Fruit fly (Drosophila melanogaster) whole organism, prepupa: ENCODE data around the gene sds22.
A peak's percentile ranks its signal among the peaks of the same experiment; 100 is the strongest.

ENCODE experiments used
- Blimp-1 ChIP-seq: fragments of 200-800 bp; sonication (Bioruptor generic); optimal IDR thresholded peaks from 3 replicates; lab custom pipeline; 2017; ENCODE audit warnings: missing biosample characterization, missing genetic modification characterization, mild to moderate bottlenecking, moderate library complexity, missing genetic modification reagents
- CG10631 ChIP-seq: fragments of 200-800 bp; sonication (Bioruptor generic); optimal IDR thresholded peaks from 2 replicates; lab custom pipeline; 2016; ENCODE audit warnings: missing biosample characterization, missing genetic modification characterization
- CG10669 ChIP-seq: fragments of 200-800 bp; sonication (Bioruptor generic); optimal IDR thresholded peaks from 3 replicates; lab custom pipeline; 2018; ENCODE audit warnings: missing biosample characterization, mild to moderate bottlenecking, missing genetic modification characterization, moderate library complexity
- CG11294 ChIP-seq: fragments of 200-800 bp; sonication (Bioruptor generic); IDR thresholded peaks from 2 replicates; pipeline ENCODE4 v1.3.6; 2022; ENCODE audit warnings: missing biosample characterization, missing genetic modification characterization
- CG11762 ChIP-seq: fragments of 200-800 bp; sonication (Bioruptor generic); optimal IDR thresholded peaks from 3 replicates; lab custom pipeline; 2016; ENCODE audit warnings: missing biosample characterization, missing genetic modification characterization; ENCODE audit not compliant: insufficient read depth
- CG3032 ChIP-seq: fragments of 200-800 bp; optimal IDR thresholded peaks from 2 replicates; lab custom pipeline; 2019; ENCODE audit warnings: missing biosample characterization, mild to moderate bottlenecking, missing genetic modification characterization, moderate library complexity
- CG32006 ChIP-seq: fragments of 200-800 bp; sonication (Bioruptor generic); optimal IDR thresholded peaks from 3 replicates; lab custom pipeline; 2017; ENCODE audit warnings: missing biosample characterization, mild to moderate bottlenecking, missing genetic modification characterization
- CG3919 ChIP-seq: fragments of 200-800 bp; sonication (Bioruptor generic); optimal IDR thresholded peaks from 3 replicates; lab custom pipeline; 2016; ENCODE audit warnings: missing biosample characterization, missing genetic modification characterization
- CG6163 ChIP-seq: fragments of 200-800 bp; sonication (Bioruptor generic); IDR thresholded peaks from 3 replicates; pipeline ENCODE4 v1.3.6; 2022; ENCODE audit warnings: missing biosample characterization, missing genetic modification characterization
- CG6276 ChIP-seq: fragments of 200-800 bp; sonication (Bioruptor generic); optimal IDR thresholded peaks from 2 replicates; lab custom pipeline; 2017; ENCODE audit warnings: missing biosample characterization, mild to moderate bottlenecking, missing genetic modification characterization
- CG6792 ChIP-seq: fragments of 200-800 bp; sonication (Bioruptor generic); optimal IDR thresholded peaks from 3 replicates; lab custom pipeline; 2016; ENCODE audit warnings: missing biosample characterization, missing genetic modification characterization
- CG6854 ChIP-seq: fragments of 200-800 bp; sonication (Bioruptor generic); optimal IDR thresholded peaks from 2 replicates; lab custom pipeline; 2017; ENCODE audit warnings: missing biosample characterization, mild to moderate bottlenecking, missing genetic modification characterization
- CG7368 ChIP-seq: fragments of 200-800 bp; sonication (Bioruptor generic); optimal IDR thresholded peaks from 3 replicates; lab custom pipeline; 2016; ENCODE audit warnings: missing biosample characterization, missing genetic modification characterization
- CG8119 ChIP-seq: fragments of 200-800 bp; sonication (Bioruptor generic); IDR thresholded peaks from 3 replicates; pipeline ENCODE4 v1.3.6; 2022; ENCODE audit warnings: missing biosample characterization, missing genetic modification characterization
- CG8319 ChIP-seq: fragments of 200-800 bp; sonication (Bioruptor generic); optimal IDR thresholded peaks from 3 replicates; lab custom pipeline; 2016; ENCODE audit warnings: missing biosample characterization, missing genetic modification characterization
- CG8632 ChIP-seq: fragments of 200-800 bp; sonication (Bioruptor generic); optimal IDR thresholded peaks from 3 replicates; lab custom pipeline; 2016; ENCODE audit warnings: missing biosample characterization, missing genetic modification characterization
- CG9139 ChIP-seq: fragments of 200-800 bp; sonication (Bioruptor generic); optimal IDR thresholded peaks from 3 replicates; lab custom pipeline; 2017; ENCODE audit warnings: missing biosample characterization, mild to moderate bottlenecking, missing genetic modification characterization
- Eip78C ChIP-seq: fragments of 200-800 bp; sonication (Bioruptor generic); peaks from one replicate; lab custom pipeline; 2016; ENCODE audit warnings: missing biosample characterization, missing genetic modification characterization
- Eip93F ChIP-seq: fragments of 200-800 bp; sonication (Bioruptor generic); optimal IDR thresholded peaks from 2 replicates; lab custom pipeline; 2016; ENCODE audit warnings: missing biosample characterization, mild to moderate bottlenecking, missing genetic modification characterization
- Ets21C ChIP-seq: fragments of 200-800 bp; sonication (Bioruptor generic); optimal IDR thresholded peaks from 3 replicates; lab custom pipeline; 2016; ENCODE audit warnings: missing biosample characterization, missing genetic modification characterization
- Gug ChIP-seq: fragments of 200-800 bp; sonication (Bioruptor generic); IDR thresholded peaks from 2 replicates; pipeline ENCODE4 v1.3.6; 2022; ENCODE audit warnings: missing biosample characterization, missing genetic modification characterization
- Hr38 ChIP-seq: sonication (Bioruptor generic); optimal IDR thresholded peaks from 2 replicates; lab custom pipeline; 2016; ENCODE audit warnings: missing biosample characterization, missing genetic modification characterization
- Hr39 ChIP-seq: fragments of 200-800 bp; sonication (Bioruptor generic); optimal IDR thresholded peaks from 2 replicates; lab custom pipeline; 2016; ENCODE audit warnings: missing biosample characterization, missing genetic modification characterization
- Lpt ChIP-seq: fragments of 200-800 bp; sonication (Bioruptor generic); optimal IDR thresholded peaks from 3 replicates; lab custom pipeline; 2016; ENCODE audit warnings: missing biosample characterization, missing genetic modification characterization
- OdsH ChIP-seq: fragments of 200-800 bp; sonication (Bioruptor generic); optimal IDR thresholded peaks from 3 replicates; lab custom pipeline; 2016; ENCODE audit warnings: missing biosample characterization, missing genetic modification characterization
- Smox ChIP-seq: fragments of 200-800 bp; sonication (Bioruptor generic); optimal IDR thresholded peaks from 3 replicates; lab custom pipeline; 2016; ENCODE audit warnings: missing biosample characterization, missing genetic modification characterization
- Sox102F ChIP-seq: fragments of 200-800 bp; sonication (Bioruptor generic); optimal IDR thresholded peaks from 2 replicates; lab custom pipeline; 2016; ENCODE audit warnings: missing biosample characterization, mild to moderate bottlenecking, missing genetic modification characterization
- Sox14 ChIP-seq: fragments of 200-800 bp; sonication (Bioruptor generic); optimal IDR thresholded peaks from 3 replicates; lab custom pipeline; 2016; ENCODE audit warnings: missing biosample characterization, missing genetic modification characterization
- Sox15 ChIP-seq: fragments of 200-800 bp; sonication (Bioruptor generic); optimal IDR thresholded peaks from 3 replicates; lab custom pipeline; 2016; ENCODE audit warnings: missing biosample characterization, missing genetic modification characterization
- achi ChIP-seq: fragments of 200-800 bp; sonication (Bioruptor generic); optimal IDR thresholded peaks from 3 replicates; lab custom pipeline; 2016; ENCODE audit warnings: missing biosample characterization, missing genetic modification characterization
- cyc ChIP-seq: fragments of 200-800 bp; sonication (Bioruptor generic); optimal IDR thresholded peaks from 3 replicates; lab custom pipeline; 2016; ENCODE audit warnings: missing biosample characterization, missing genetic modification characterization
- dac ChIP-seq: fragments of 200-800 bp; sonication (Bioruptor generic); optimal IDR thresholded peaks from 2 replicates; lab custom pipeline; 2017; ENCODE audit warnings: missing biosample characterization, mild to moderate bottlenecking, missing genetic modification characterization
- eg ChIP-seq: fragments of 200-800 bp; sonication (Bioruptor generic); IDR thresholded peaks from 3 replicates; pipeline ENCODE4 v1.3.6; 2022; ENCODE audit warnings: missing biosample characterization, missing genetic modification characterization
- esn ChIP-seq: fragments of 200-800 bp; sonication (Bioruptor generic); optimal IDR thresholded peaks from 2 replicates; lab custom pipeline; 2016; ENCODE audit warnings: missing biosample characterization, mild to moderate bottlenecking, missing genetic modification characterization, moderate library complexity
- fkh ChIP-seq: fragments of 200-800 bp; sonication (Bioruptor generic); optimal IDR thresholded peaks from 3 replicates; lab custom pipeline; 2017; ENCODE audit warnings: missing biosample characterization, mild to moderate bottlenecking, missing genetic modification characterization, moderate library complexity
- lz ChIP-seq: fragments of 200-800 bp; sonication (Bioruptor generic); optimal IDR thresholded peaks from 3 replicates; lab custom pipeline; 2016; ENCODE audit warnings: missing biosample characterization, missing genetic modification characterization
- salr ChIP-seq, 2 experiments: fragments of 200-800 bp; sonication (Bioruptor generic); optimal IDR thresholded peaks; 3 replicates each; lab custom pipeline; 2016 to 2018; ENCODE audit warnings: missing biosample characterization in 2 of 2, missing genetic modification characterization in 2 of 2, mild to moderate bottlenecking in 1 of 2
- spab ChIP-seq: fragments of 200-800 bp; sonication (Bioruptor generic); optimal IDR thresholded peaks from 2 replicates; lab custom pipeline; 2017; ENCODE audit warnings: missing biosample characterization, mild to moderate bottlenecking, missing genetic modification characterization, missing genetic modification reagents
- ss ChIP-seq, 2 experiments: fragments of 200-800 bp; sonication (Bioruptor generic); optimal IDR thresholded peaks; 2 replicates in 1 of 2; 3 replicates in 1 of 2; lab custom pipeline; 2017 to 2018; ENCODE audit warnings: mild to moderate bottlenecking in 2 of 2, missing biosample characterization in 2 of 2, missing genetic modification characterization in 2 of 2, moderate library complexity in 1 of 2
- svp ChIP-seq: fragments of 200-800 bp; sonication (Bioruptor generic); peaks from one replicate; lab custom pipeline; 2016; ENCODE audit warnings: missing biosample characterization, missing genetic modification characterization
- vri ChIP-seq: fragments of 200-800 bp; sonication (Bioruptor generic); optimal IDR thresholded peaks from 3 replicates; lab custom pipeline; 2016; ENCODE audit warnings: missing biosample characterization, mild to moderate bottlenecking, missing genetic modification characterization

sds22 gene

DNA sequence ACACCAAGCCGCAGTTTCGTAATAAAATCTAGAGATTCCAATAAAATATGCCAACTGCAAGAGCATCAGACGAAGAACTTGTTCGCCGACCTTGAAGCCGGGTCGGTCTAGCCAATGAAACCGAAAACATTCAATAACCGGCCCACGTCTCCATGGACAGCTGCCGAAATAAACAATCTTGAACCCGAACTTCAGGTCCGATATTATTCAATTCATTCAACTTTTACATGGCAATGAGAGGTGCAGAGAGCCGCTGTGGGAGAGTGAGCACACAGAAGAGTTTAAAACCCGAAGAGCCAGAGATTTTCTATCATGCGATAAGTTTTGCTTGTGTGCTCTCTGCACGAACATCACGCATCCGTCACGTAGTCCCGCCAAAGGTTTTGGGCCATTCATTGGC lies 13.9 kb upstream of the sds22 start:
- no peak for TF ChIP-seq CG8319 (GFP tag; lab: Kevin White, UChicago)
- TF ChIP-seq Blimp-1 (GFP tag; lab: Kevin White, UChicago): peak; percentile 9

- TF ChIP-seq eg (GFP tag; lab: Robert Waterston, UW): 0 out of 3 replicates have a peak, but pooled peaks have one; percentile 22
- TF ChIP-seq svp (GFP tag; lab: Kevin White, UChicago): peak; percentile 58
- TF ChIP-seq Sox15: no peak
These were observed 12.3 kb upstream of the sds22 start for dm6 chr3R:17379051-17379450.

DNA sequence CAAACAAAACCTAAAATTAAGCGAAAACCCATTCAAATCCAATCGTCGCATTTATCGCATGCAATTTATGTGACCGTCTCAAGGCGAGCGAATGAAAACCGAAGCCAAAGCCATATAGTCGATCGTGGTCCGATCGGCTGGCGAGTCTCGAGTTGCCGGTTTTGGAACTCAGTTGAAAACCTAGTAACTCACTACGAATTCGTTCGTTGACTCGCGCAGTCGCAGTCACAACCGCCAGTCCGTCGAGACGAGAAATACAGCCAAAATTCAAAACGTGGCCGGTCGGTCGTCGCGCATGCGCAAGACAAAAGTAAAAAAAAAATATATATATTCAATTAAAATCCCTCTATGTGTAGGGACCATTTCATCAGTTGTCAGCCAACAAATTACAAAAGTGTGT lies 11.7 kb upstream of the sds22 start, which contains the start of gene lute:
lute (plus strand) TSS at position 203 of the 400 bp plus-strand sequence.
- no peak for TF ChIP-seq eg (GFP tag; lab: Robert Waterston, UW)
- no peak for TF ChIP-seq dac (GFP tag; lab: Kevin White, UChicago)
- TF ChIP-seq CG6792 (GFP tag; lab: Kevin White, UChicago): no peak
- 0 out of 3 replicates have a peak, but pooled peaks have one; percentile 24 for TF ChIP-seq CG6163 (GFP tag; lab: Robert Waterston, UW)
- TF ChIP-seq CG32006 (GFP tag; lab: Kevin White, UChicago): no peak
- no peak for TF ChIP-seq CG6854 (GFP tag; lab: Kevin White, UChicago)
- TF ChIP-seq vri: no peak
- peak; percentile 4 for TF ChIP-seq Sox102F
- no peak for TF ChIP-seq ss (GFP tag; optimal IDR thresholded peaks at IDR 0.05; lab: Kevin White, UChicago)
- TF ChIP-seq CG8632 (GFP tag; lab: Kevin White, UChicago): no peak
- peak; percentile 59 for TF ChIP-seq Eip78C
- TF ChIP-seq spab (GFP tag; lab: Kevin White, UChicago): no peak
- no peak for TF ChIP-seq Hr39 (GFP tag; lab: Kevin White, UChicago)
- TF ChIP-seq OdsH (GFP tag; lab: Kevin White, UChicago): no peak

- TF ChIP-seq Smox (GFP tag; lab: Kevin White, UChicago): no peak
- TF ChIP-seq CG7368 (GFP tag; lab: Kevin White, UChicago): no peak
- TF ChIP-seq CG6792 (GFP tag; lab: Kevin White, UChicago): no peak
- TF ChIP-seq dac (GFP tag; lab: Kevin White, UChicago): no peak
- no peak for TF ChIP-seq CG8119 (GFP tag; lab: Robert Waterston, UW)
These were observed 9.5 kb upstream of the sds22 start for dm6 chr3R:17381916-17382315.

DNA sequence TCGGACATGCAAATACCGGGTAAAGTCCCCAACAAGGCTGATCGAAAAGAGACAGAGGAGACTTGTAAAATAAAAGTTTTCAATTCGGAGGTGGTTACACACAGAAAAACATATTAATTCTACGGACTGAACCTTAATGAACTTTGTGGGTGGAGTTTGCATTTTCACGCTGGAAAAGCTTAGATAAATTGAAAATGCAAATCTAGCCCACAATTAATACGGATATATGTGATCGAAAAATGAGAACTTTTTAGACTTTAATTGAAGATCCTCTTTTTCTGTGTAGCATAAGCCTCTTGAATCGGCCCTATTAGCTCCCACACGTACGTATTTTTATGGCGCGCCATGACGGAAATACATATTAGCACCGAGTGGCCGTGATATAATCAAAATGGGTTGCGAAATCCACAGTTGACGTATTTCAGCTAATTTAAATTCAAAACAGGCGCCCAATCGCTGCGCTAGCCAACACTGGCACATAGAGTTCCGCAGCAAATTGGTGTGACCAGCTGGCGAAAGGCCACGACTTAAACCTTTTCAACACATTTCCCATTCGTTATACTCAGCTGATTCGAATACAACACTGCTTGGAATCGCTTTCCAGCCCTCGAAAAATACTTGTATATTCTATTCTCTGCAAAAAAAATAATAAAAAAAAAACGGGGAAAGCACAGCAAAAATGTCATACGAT lies 5.9 kb upstream of the sds22 start:
- TF ChIP-seq CG8119 (GFP tag; lab: Robert Waterston, UW) (no peak), CG32006 (GFP tag; lab: Kevin White, UChicago) (no peak), fkh (GFP tag; lab: Kevin White, UChicago) (peak; percentile 42), CG6792 (GFP tag; lab: Kevin White, UChicago) (peak; percentile 47), Hr38 (GFP tag; lab: Kevin White, UChicago) (no peak), Blimp-1 (GFP tag; lab: Kevin White, UChicago) (peak; percentile 36), achi (GFP tag; lab: Kevin White, UChicago) (peak; percentile 35), CG3032 (peak; percentile 50), Lpt (no peak), lz (GFP tag; lab: Kevin White, UChicago) (peak; percentile 72), Gug (GFP tag; lab: Robert Waterston, UW) (0 out of 2 replicates have a peak, but pooled peaks have one; percentile 18), Smox (GFP tag; lab: Kevin White, UChicago) (peak; percentile 51), salr (GFP tag; optimal IDR thresholded peaks at IDR 0.05; lab: Kevin White, UChicago) (peak in 1 of 2 experiments; percentile 24), CG11294 (peak; percentile 11; the same call in 1 of the 2 replicates), CG10631 (peak; percentile 68), Sox14 (GFP tag; lab: Kevin White, UChicago) (peak; percentile 38), Eip93F (GFP tag; lab: Kevin White, UChicago) (no peak), Sox15 (no peak), CG11762 (no peak), Ets21C (GFP tag; lab: Kevin White, UChicago) (no peak), CG9139 (GFP tag; lab: Kevin White, UChicago) (no peak), OdsH (GFP tag; lab: Kevin White, UChicago) (peak; percentile 2), CG3919 (GFP tag; lab: Kevin White, UChicago) (peak; percentile 67), cyc (GFP tag; lab: Kevin White, UChicago) (peak; percentile 62), esn (peak; percentile 76), CG6276 (GFP tag; lab: Kevin White, UChicago) (no peak), CG10669 (GFP tag; lab: Kevin White, UChicago) (peak; percentile 21), CG6854 (GFP tag; lab: Kevin White, UChicago) (no peak), dac (GFP tag; lab: Kevin White, UChicago) (no peak)
